Fruit fly (Drosophila melanogaster) whole organism, embryonic: ENCODE results near the gene Dif.

ENCODE experiments used
- CG10366 ChIP-seq: fragments of 200-800 bp; sonication (Bioruptor generic); IDR thresholded peaks from 2 replicates; pipeline ENCODE4 v1.3.6; 2022; ENCODE audit warnings: missing biosample characterization, missing genetic modification characterization
- CG11456 ChIP-seq: fragments of 200-800 bp; sonication (Bioruptor generic); IDR thresholded peaks from 3 replicates; pipeline ENCODE4 v1.3.6; 2022; ENCODE audit warnings: missing biosample characterization, missing genetic modification characterization
- CG12071 ChIP-seq: fragments of 200-800 bp; sonication (Bioruptor generic); optimal IDR thresholded peaks from 3 replicates; lab custom pipeline; 2018; ENCODE audit warnings: missing biosample characterization, mild to moderate bottlenecking, missing genetic modification characterization
- CG12659 ChIP-seq: fragments of 200-800 bp; sonication (Bioruptor generic); optimal IDR thresholded peaks from 3 replicates; lab custom pipeline; 2017; ENCODE audit warnings: mild to moderate bottlenecking, missing biosample characterization, missing genetic modification reagents, missing genetic modification characterization
- CG13123 ChIP-seq: fragments of 200-800 bp; sonication (Bioruptor generic); optimal IDR thresholded peaks from 2 replicates; lab custom pipeline; 2016; ENCODE audit warnings: missing biosample characterization, missing genetic modification characterization
- CG13287 ChIP-seq: fragments of 200-800 bp; sonication (Bioruptor generic); IDR thresholded peaks from 2 replicates; pipeline ENCODE4 v1.3.6; 2022; ENCODE audit warnings: missing biosample characterization, missing genetic modification characterization; ENCODE audit not compliant: partially characterized antibody
- CG14050 ChIP-seq: fragments of 200-800 bp; sonication (Bioruptor generic); IDR thresholded peaks from 3 replicates; pipeline ENCODE4 v1.3.6; 2022; ENCODE audit warnings: missing biosample characterization, missing genetic modification characterization
- CG1647 ChIP-seq: fragments of 200-800 bp; sonication (Bioruptor generic); optimal IDR thresholded peaks from 3 replicates; lab custom pipeline; 2016; ENCODE audit warnings: missing biosample characterization, missing genetic modification characterization
- CG3065 ChIP-seq: fragments of 200-800 bp; sonication (Bioruptor generic); optimal IDR thresholded peaks from 2 replicates; lab custom pipeline; 2016; ENCODE audit warnings: missing biosample characterization, missing genetic modification characterization
- CG3838 ChIP-seq: fragments of 200-800 bp; sonication (Bioruptor generic); optimal IDR thresholded peaks from 3 replicates; lab custom pipeline; 2016; ENCODE audit warnings: missing biosample characterization, missing genetic modification characterization
- CG4730 ChIP-seq: fragments of 200-800 bp; sonication (Bioruptor generic); IDR thresholded peaks from 2 replicates; pipeline ENCODE4 v1.3.6; 2022; ENCODE audit warnings: missing biosample characterization, missing genetic modification characterization
- CG5245 ChIP-seq: fragments of 200-800 bp; sonication (Bioruptor generic); optimal IDR thresholded peaks from 3 replicates; lab custom pipeline; 2016; ENCODE audit warnings: missing biosample characterization, missing genetic modification characterization
- CG6683 ChIP-seq: fragments of 200-800 bp; sonication (Bioruptor generic); optimal IDR thresholded peaks from 2 replicates; lab custom pipeline; 2017; ENCODE audit warnings: missing biosample characterization, mild to moderate bottlenecking, missing genetic modification characterization, missing genetic modification reagents
- CG7745 ChIP-seq: fragments of 200-800 bp; sonication (Bioruptor generic); optimal IDR thresholded peaks from 2 replicates; lab custom pipeline; 2018; ENCODE audit warnings: missing biosample characterization, mild to moderate bottlenecking, missing genetic modification characterization, moderate library complexity
- CG8359 ChIP-seq: fragments of 200-800 bp; sonication (Bioruptor generic); optimal IDR thresholded peaks from 2 replicates; lab custom pipeline; 2017; ENCODE audit warnings: missing biosample characterization, mild to moderate bottlenecking, missing genetic modification characterization, borderline replicate concordance
- CHES-1-like ChIP-seq: fragments of 200-800 bp; sonication (Bioruptor generic); optimal IDR thresholded peaks from 2 replicates; lab custom pipeline; 2016; ENCODE audit warnings: missing biosample characterization, missing genetic modification characterization
- CrebB ChIP-seq: fragments of 200-800 bp; sonication (Bioruptor generic); optimal IDR thresholded peaks from 3 replicates; lab custom pipeline; 2018; ENCODE audit warnings: missing biosample characterization, mild to moderate bottlenecking, missing genetic modification characterization
- D19B ChIP-seq: fragments of 200-800 bp; sonication (Bioruptor generic); optimal IDR thresholded peaks from 2 replicates; lab custom pipeline; 2017; ENCODE audit warnings: missing biosample characterization, mild to moderate bottlenecking, missing genetic modification characterization
- Dad ChIP-seq: fragments of 200-800 bp; sonication (Bioruptor generic); optimal IDR thresholded peaks from 3 replicates; lab custom pipeline; 2016; ENCODE audit warnings: missing biosample characterization, missing genetic modification characterization
- Dbx ChIP-seq: fragments of 200-800 bp; sonication (Bioruptor generic); IDR thresholded peaks from 3 replicates; pipeline ENCODE4 v1.3.6; 2022; ENCODE audit warnings: missing biosample characterization, missing genetic modification characterization
- H2.0 ChIP-seq: fragments of 200-800 bp; sonication (Bioruptor generic); IDR thresholded peaks from 2 replicates; pipeline ENCODE4 v1.3.6; 2022; ENCODE audit warnings: missing biosample characterization, missing genetic modification characterization
- HmgD ChIP-seq: fragments of 200-800 bp; sonication (Bioruptor generic); optimal IDR thresholded peaks from 3 replicates; lab custom pipeline; 2016; ENCODE audit warnings: missing biosample characterization, missing genetic modification characterization
- Lpt ChIP-seq: fragments of >200 bp; optimal IDR thresholded peaks from 2 replicates; lab custom pipeline; 2018; ENCODE audit warnings: missing biosample characterization, missing genetic modification characterization
- PHDP ChIP-seq: fragments of 200-800 bp; sonication (Bioruptor generic); optimal IDR thresholded peaks from 3 replicates; lab custom pipeline; 2018; ENCODE audit warnings: missing biosample characterization, mild to moderate bottlenecking, missing genetic modification characterization, moderate library complexity
- Pdp1 ChIP-seq, 2 experiments: fragments of 200-800 bp; sonication (Bioruptor generic); optimal IDR thresholded peaks; 3 replicates each; lab custom pipeline; 2016; ENCODE audit warnings: missing biosample characterization in 2 of 2, missing genetic modification characterization in 2 of 2, mild to moderate bottlenecking in 1 of 2, moderate library complexity in 1 of 2
- Taf1 ChIP-seq: fragments of 200-800 bp; sonication (Bioruptor generic); IDR thresholded peaks from 2 replicates; pipeline ENCODE4 v1.3.6; 2022; ENCODE audit warnings: missing biosample characterization, missing genetic modification characterization
- ab ChIP-seq: fragments of 200-800 bp; sonication (Bioruptor generic); optimal IDR thresholded peaks from 2 replicates; lab custom pipeline; 2016; ENCODE audit warnings: missing biosample characterization, missing genetic modification characterization
- ase ChIP-seq: fragments of 200-800 bp; sonication (Bioruptor generic); IDR thresholded peaks from 3 replicates; pipeline ENCODE4 v1.3.6; 2022; ENCODE audit warnings: missing biosample characterization, missing genetic modification characterization
- bcd ChIP-seq: fragments of 200-800 bp; sonication (Bioruptor generic); optimal IDR thresholded peaks from 2 replicates; lab custom pipeline; 2017; ENCODE audit warnings: missing biosample characterization, mild to moderate bottlenecking, missing genetic modification characterization
- bsh ChIP-seq, 2 experiments: fragments of 200-800 bp; sonication (Bioruptor generic); optimal IDR thresholded peaks; 2 replicates each; lab custom pipeline; 2017 to 2018; ENCODE audit warnings: mild to moderate bottlenecking in 2 of 2, missing biosample characterization in 2 of 2, missing genetic modification characterization in 2 of 2, moderate library complexity in 1 of 2
- chif ChIP-seq, 2 experiments: fragments of 200-800 bp; sonication (Bioruptor generic); optimal IDR thresholded peaks; 3 replicates each; lab custom pipeline; 2016; ENCODE audit warnings: missing biosample characterization in 2 of 2, missing genetic modification characterization in 2 of 2
- dm ChIP-seq: fragments of 200-800 bp; sonication (Bioruptor generic); optimal IDR thresholded peaks from 3 replicates; lab custom pipeline; 2016; ENCODE audit warnings: missing biosample characterization, missing genetic modification characterization
- emc ChIP-seq: fragments of 200-800 bp; sonication (Bioruptor generic); optimal IDR thresholded peaks from 2 replicates; lab custom pipeline; 2016; ENCODE audit warnings: missing biosample characterization, missing genetic modification characterization
- fd102C ChIP-seq: fragments of 200-800 bp; sonication (Bioruptor generic); optimal IDR thresholded peaks from 2 replicates; lab custom pipeline; 2018; ENCODE audit warnings: missing biosample characterization, mild to moderate bottlenecking, missing genetic modification characterization, moderate library complexity
- fd96Cb ChIP-seq: fragments of 200-800 bp; sonication (Bioruptor generic); optimal IDR thresholded peaks from 2 replicates; lab custom pipeline; 2018; ENCODE audit warnings: missing biosample characterization, mild to moderate bottlenecking, missing genetic modification characterization, moderate library complexity
- gem ChIP-seq: fragments of 200-800 bp; sonication (Bioruptor generic); optimal IDR thresholded peaks from 2 replicates; lab custom pipeline; 2019; ENCODE audit warnings: missing biosample characterization, mild to moderate bottlenecking, missing genetic modification characterization, moderate library complexity
- inv ChIP-seq: fragments of 200-800 bp; sonication (Bioruptor generic); IDR thresholded peaks from 2 replicates; pipeline ENCODE4 v1.3.6; 2022; ENCODE audit warnings: missing biosample characterization, missing genetic modification characterization; ENCODE audit not compliant: partially characterized antibody
- mld ChIP-seq: fragments of 200-800 bp; sonication (Bioruptor generic); IDR thresholded peaks from 3 replicates; pipeline ENCODE4 v1.3.6; 2022; ENCODE audit warnings: missing biosample characterization, missing genetic modification characterization; ENCODE audit not compliant: partially characterized antibody
- onecut ChIP-seq: fragments of 200-800 bp; sonication (Bioruptor generic); IDR thresholded peaks from 2 replicates; pipeline ENCODE4 v1.3.6; 2022; ENCODE audit warnings: missing biosample characterization, missing genetic modification characterization
- otp ChIP-seq: fragments of 200-800 bp; sonication (Bioruptor generic); IDR thresholded peaks from 3 replicates; pipeline ENCODE4, ENCODE4 v1.3.6; 2022; ENCODE audit warnings: missing biosample characterization, missing genetic modification characterization
- peb ChIP-seq: fragments of 200-800 bp; sonication (Bioruptor generic); IDR thresholded peaks from 2 replicates; pipeline ENCODE4 v1.3.6; 2022; ENCODE audit warnings: missing biosample characterization, missing genetic modification characterization
- pnt ChIP-seq: fragments of 200-800 bp; sonication (Bioruptor generic); optimal IDR thresholded peaks from 3 replicates; lab custom pipeline; 2016; ENCODE audit warnings: missing biosample characterization, missing genetic modification characterization
- prd ChIP-seq, 3 experiments: fragments of >200 bp in 2 of 3; fragments of 200-800 bp in 1 of 3; sonication (Bioruptor generic) in 1 of 3; optimal IDR thresholded peaks in 2 of 3; IDR thresholded peaks in 1 of 3; 2 replicates in 2 of 3; 3 replicates in 1 of 3; pipeline versions ENCODE4 v1.3.6 to Lab custom; 2017 to 2022; ENCODE audit warnings: missing biosample characterization in 1 of 3, missing genetic modification characterization in 1 of 3
- pum ChIP-seq: fragments of 200-800 bp; sonication (Bioruptor generic); optimal IDR thresholded peaks from 2 replicates; lab custom pipeline; 2016; ENCODE audit warnings: missing biosample characterization, missing genetic modification characterization
- shn ChIP-seq: fragments of 200-800 bp; sonication (Bioruptor generic); optimal IDR thresholded peaks from 3 replicates; lab custom pipeline; 2016; ENCODE audit warnings: missing biosample characterization, missing genetic modification characterization
- sima ChIP-seq: fragments of 200-800 bp; sonication (Bioruptor generic); optimal IDR thresholded peaks from 2 replicates; lab custom pipeline; 2016; ENCODE audit warnings: missing biosample characterization, missing genetic modification characterization
- tgo ChIP-seq: fragments of 200-800 bp; sonication (Bioruptor generic); IDR thresholded peaks from 3 replicates; pipeline ENCODE4 v1.3.6; 2022; ENCODE audit warnings: missing biosample characterization, missing genetic modification characterization
- tna ChIP-seq: fragments of 200-800 bp; sonication (Bioruptor generic); IDR thresholded peaks from 2 replicates; pipeline ENCODE4 v1.3.6; 2022; ENCODE audit warnings: missing biosample characterization, missing genetic modification characterization; ENCODE audit not compliant: partially characterized antibody
- tup ChIP-seq: fragments of 200-800 bp; sonication (Bioruptor generic); optimal IDR thresholded peaks from 2 replicates; lab custom pipeline; 2016; ENCODE audit warnings: missing biosample characterization, mild to moderate bottlenecking, missing genetic modification characterization, moderate library complexity
- wek ChIP-seq: fragments of 200-800 bp; sonication (Bioruptor generic); optimal IDR thresholded peaks from 3 replicates; lab custom pipeline; 2018; ENCODE audit warnings: missing biosample characterization, mild to moderate bottlenecking, missing genetic modification characterization, moderate library complexity

Gene Dif

dm6 chr2L:17379844-17380243 lies 53.1 kb downstream of the Dif start (continued):
- no peak for TF ChIP-seq ase (GFP tag; lab: Robert Waterston, UW)
- peak; percentile 37; the same call in 2 of the 3 replicates for TF ChIP-seq CG14050 (GFP tag; lab: Robert Waterston, UW)
- TF ChIP-seq chif (GFP tag; optimal IDR thresholded peaks at IDR 0.05; lab: Kevin White, UChicago) = peak; percentile 41 to 80
- peak; percentile 76 for TF ChIP-seq gem (tag; lab: Kevin White, UChicago)
- peak; percentile 72 for TF ChIP-seq CrebB (tag; lab: Kevin White, UChicago)
- TF ChIP-seq CG13287 (GFP tag; lab: Robert Waterston, UW) = no peak
- TF ChIP-seq Taf1 = no peak
- peak; percentile 34 for TF ChIP-seq CG12659
- TF ChIP-seq onecut (GFP tag; lab: Robert Waterston, UW) = peak; percentile 72
- TF ChIP-seq tup = peak; percentile 64
- peak; percentile 2 to 85 for TF ChIP-seq bsh (GFP tag; optimal IDR thresholded peaks at IDR 0.05; lab: Kevin White, UChicago)
- peak; percentile 67 for TF ChIP-seq fd96Cb (tag; lab: Kevin White, UChicago)
- no peak for TF ChIP-seq emc (GFP tag; lab: Kevin White, UChicago)
- TF ChIP-seq D19B (GFP tag; lab: Kevin White, UChicago) = no peak
- peak; percentile 81 for TF ChIP-seq CG12071
- TF ChIP-seq prd (optimal IDR thresholded peaks at IDR 0.05; lab: Kevin White, UChicago) = no peak
- TF ChIP-seq prd (GFP tag; IDR thresholded peaks at IDR 0.05; lab: Robert Waterston, UW) = peak; percentile 33; the same call in 1 of the 3 replicates
- TF ChIP-seq PHDP (tag; lab: Kevin White, UChicago) = peak; percentile 71
- peak; percentile 57 for TF ChIP-seq CG5245 (GFP tag; lab: Kevin White, UChicago)
- peak; percentile 80 for TF ChIP-seq otp (GFP tag; lab: Robert Waterston, UW)
- no peak for TF ChIP-seq H2.0 (GFP tag; lab: Robert Waterston, UW)
- TF ChIP-seq CG1647 (GFP tag; lab: Kevin White, UChicago) = peak; percentile 60
- TF ChIP-seq CG4730 (GFP tag; lab: Robert Waterston, UW) = no peak
- TF ChIP-seq CG3065 (GFP tag; lab: Kevin White, UChicago) = peak; percentile 72
- TF ChIP-seq Pdp1 (GFP tag; optimal IDR thresholded peaks at IDR 0.05; lab: Kevin White, UChicago) = peak; percentile 44 to 63
- peak; percentile 72 for TF ChIP-seq fd102C (GFP tag; lab: Kevin White, UChicago)
- TF ChIP-seq peb (GFP tag; lab: Robert Waterston, UW) = no peak
- no peak for TF ChIP-seq mld (GFP tag; lab: Robert Waterston, UW)
- TF ChIP-seq CG10366 = peak; percentile 32; the same call in 1 of the 2 replicates
- peak; percentile 45 for TF ChIP-seq CG6683 (GFP tag; lab: Kevin White, UChicago)
- peak; percentile 75 for TF ChIP-seq bcd (GFP tag; lab: Kevin White, UChicago)
- TF ChIP-seq CG13123 (GFP tag; lab: Kevin White, UChicago) = peak; percentile 73
- peak; percentile 49 for TF ChIP-seq shn (GFP tag; lab: Kevin White, UChicago)
- TF ChIP-seq Dad (GFP tag; lab: Kevin White, UChicago) = peak; percentile 38
- peak; percentile 61 for TF ChIP-seq CG8359 (GFP tag; lab: Kevin White, UChicago)
- TF ChIP-seq CG11456 (GFP tag; lab: Robert Waterston, UW) = no peak
- TF ChIP-seq CG3838 (GFP tag; lab: Kevin White, UChicago) = no peak
- TF ChIP-seq dm (GFP tag; lab: Kevin White, UChicago) = peak; percentile 24
- no peak for TF ChIP-seq tna (GFP tag; lab: Robert Waterston, UW)
- peak; percentile 62 for TF ChIP-seq pnt (GFP tag; lab: Kevin White, UChicago)
- no peak for TF ChIP-seq inv (GFP tag; lab: Robert Waterston, UW)
- no peak for TF ChIP-seq Dbx (GFP tag; lab: Robert Waterston, UW)
- TF ChIP-seq wek (GFP tag; lab: Kevin White, UChicago) = peak; percentile 89
- TF ChIP-seq ab (GFP tag; lab: Kevin White, UChicago) = no peak
- TF ChIP-seq Lpt (GFP tag; lab: Kevin White, UChicago) = no peak
- peak; percentile 62 for TF ChIP-seq pum
- TF ChIP-seq CG7745 (tag; lab: Kevin White, UChicago) = peak; percentile 84
- TF ChIP-seq sima = peak; percentile 13
- peak; percentile 34; the same call in 1 of the 3 replicates for TF ChIP-seq tgo (GFP tag; lab: Robert Waterston, UW)
- TF ChIP-seq CHES-1-like (GFP tag; lab: Kevin White, UChicago) = peak; percentile 45
- TF ChIP-seq HmgD (GFP tag; lab: Kevin White, UChicago) = no peak
